Worm (Caenorhabditis elegans) whole organism, late embryonic: ENCODE results near the gene Y47D7A.9.

Source experiments
- C38D4.7 ChIP-seq: fragments of 200-800 bp; sonication (Bioruptor generic); optimal IDR thresholded peaks from 2 replicates; lab custom pipeline; 2018; ENCODE audit warnings: mild to moderate bottlenecking, missing genetic modification characterization, moderate library complexity, missing compliant biosample characterization
- K02D7.2 ChIP-seq: sonication (generic microtip); optimal IDR thresholded peaks from 2 replicates; lab custom pipeline; 2017; ENCODE audit warnings: mild to moderate bottlenecking, missing genetic modification characterization, missing compliant biosample characterization
- ahr-1 ChIP-seq: sonication (generic microtip); optimal IDR thresholded peaks from 2 replicates; lab custom pipeline; 2016; ENCODE audit warnings: missing genetic modification characterization, missing compliant biosample characterization
- ceh-14 ChIP-seq: sonication (generic microtip); optimal IDR thresholded peaks from 2 replicates; lab custom pipeline; 2016; ENCODE audit warnings: missing genotype, missing genetic modification characterization, missing compliant biosample characterization
- ceh-18 ChIP-seq: sonication (generic microtip); optimal IDR thresholded peaks from 2 replicates; lab custom pipeline; 2016; ENCODE audit warnings: missing genetic modification characterization, missing compliant biosample characterization
- ceh-2 ChIP-seq: sonication (generic microtip); optimal IDR thresholded peaks from 2 replicates; lab custom pipeline; 2016; ENCODE audit warnings: missing genotype, missing genetic modification characterization, missing compliant biosample characterization
- ceh-24 ChIP-seq: sonication (generic microtip); optimal IDR thresholded peaks from 2 replicates; lab custom pipeline; 2016; ENCODE audit warnings: mild to moderate bottlenecking, missing genetic modification characterization, missing compliant biosample characterization
- ceh-31 ChIP-seq: sonication (generic microtip); optimal IDR thresholded peaks from 2 replicates; lab custom pipeline; 2016; ENCODE audit warnings: missing genetic modification characterization, missing compliant biosample characterization
- ceh-48 ChIP-seq: sonication (generic microtip); optimal IDR thresholded peaks from 2 replicates; lab custom pipeline; 2016; ENCODE audit warnings: missing genetic modification characterization, inconsistent platforms, missing compliant biosample characterization
- ceh-9 ChIP-seq: sonication (generic microtip); optimal IDR thresholded peaks from 2 replicates; lab custom pipeline; 2016; ENCODE audit warnings: mild to moderate bottlenecking, missing genetic modification characterization, inconsistent platforms, missing compliant biosample characterization
- che-1 ChIP-seq: sonication (generic microtip); optimal IDR thresholded peaks from 2 replicates; lab custom pipeline; 2016; ENCODE audit warnings: mild to moderate bottlenecking, missing genetic modification characterization, missing compliant biosample characterization
- dve-1 ChIP-seq: sonication (generic microtip); optimal IDR thresholded peaks from 2 replicates; lab custom pipeline; 2017; ENCODE audit warnings: antibody characterized with exemption, mild to moderate bottlenecking, missing genetic modification characterization, missing compliant biosample characterization
- elt-2 ChIP-seq: sonication (generic microtip); optimal IDR thresholded peaks from 2 replicates; lab custom pipeline; 2016; ENCODE audit warnings: missing genetic modification reagents, missing genetic modification characterization, missing compliant biosample characterization
- elt-4 ChIP-seq: sonication (generic microtip); optimal IDR thresholded peaks from 2 replicates; lab custom pipeline; 2016; ENCODE audit warnings: missing genetic modification characterization, missing compliant biosample characterization
- ets-4 ChIP-seq: sonication (generic microtip); optimal IDR thresholded peaks from 2 replicates; lab custom pipeline; 2016; ENCODE audit warnings: missing genetic modification characterization, missing compliant biosample characterization
- eyg-1 ChIP-seq: sonication (generic microtip); optimal IDR thresholded peaks from 2 replicates; lab custom pipeline; 2016; ENCODE audit warnings: missing genotype, missing genetic modification characterization, missing compliant biosample characterization
- fkh-10 ChIP-seq: fragments of 150-350 bp; optimal IDR thresholded peaks from 2 replicates; lab custom pipeline; 2014; ENCODE audit warnings: missing biosample characterization, missing genetic modification reagents, missing genetic modification characterization
- fkh-6 ChIP-seq: sonication (generic microtip); optimal IDR thresholded peaks from 2 replicates; lab custom pipeline; 2016; ENCODE audit warnings: missing genetic modification characterization, missing compliant biosample characterization
- hlh-13 ChIP-seq: fragments of 200-800 bp; sonication (Bioruptor generic); optimal IDR thresholded peaks from 2 replicates; lab custom pipeline; 2018; ENCODE audit warnings: mild to moderate bottlenecking, missing genetic modification characterization, missing compliant biosample characterization
- hlh-15 ChIP-seq: sonication (generic microtip); optimal IDR thresholded peaks from 2 replicates; lab custom pipeline; 2016; ENCODE audit warnings: missing genetic modification characterization, missing compliant biosample characterization
- hlh-30 ChIP-seq: sonication (generic microtip); optimal IDR thresholded peaks from 2 replicates; lab custom pipeline; 2017; ENCODE audit warnings: antibody characterized with exemption, missing genetic modification characterization, missing compliant biosample characterization; ENCODE audit not compliant: insufficient read depth
- hlh-8 ChIP-seq: sonication (generic microtip); optimal IDR thresholded peaks from 2 replicates; lab custom pipeline; 2016; ENCODE audit warnings: missing genotype, missing genetic modification characterization, missing compliant biosample characterization
- lim-6 ChIP-seq: sonication (generic microtip); optimal IDR thresholded peaks from 2 replicates; lab custom pipeline; 2016; ENCODE audit warnings: missing genetic modification characterization, missing compliant biosample characterization
- lin-11 ChIP-seq: fragments of 200-800 bp; sonication (Bioruptor generic); optimal IDR thresholded peaks from 2 replicates; lab custom pipeline; 2018; ENCODE audit warnings: mild to moderate bottlenecking, missing genetic modification characterization, missing compliant biosample characterization
- madf-2 ChIP-seq: sonication (generic microtip); optimal IDR thresholded peaks from 2 replicates; lab custom pipeline; 2017; ENCODE audit warnings: missing genetic modification characterization, missing compliant biosample characterization
- npax-4 ChIP-seq: sonication (generic microtip); optimal IDR thresholded peaks from 2 replicates; lab custom pipeline; 2016; ENCODE audit warnings: missing genetic modification characterization, missing compliant biosample characterization
- odd-2 ChIP-seq: sonication (generic microtip); optimal IDR thresholded peaks from 2 replicates; lab custom pipeline; 2017; ENCODE audit warnings: antibody characterized with exemption, mild to moderate bottlenecking, missing genetic modification characterization, missing compliant biosample characterization
- pag-3 ChIP-seq: sonication (generic microtip); optimal IDR thresholded peaks from 2 replicates; lab custom pipeline; 2016; ENCODE audit warnings: missing compliant biosample characterization, missing genetic modification characterization, borderline replicate concordance
- pax-1 ChIP-seq: fragments of 150-350 bp; optimal IDR thresholded peaks from 2 replicates; lab custom pipeline; 2014; ENCODE audit warnings: missing biosample characterization, missing genetic modification characterization
- pha-4 ChIP-seq: fragments of 150-350 bp; optimal IDR thresholded peaks from 2 replicates; lab custom pipeline; 2018; ENCODE audit warnings: missing biosample characterization, missing genetic modification reagents, missing genetic modification characterization
- ref-2 ChIP-seq: sonication (generic microtip); optimal IDR thresholded peaks from 2 replicates; lab custom pipeline; 2016; ENCODE audit warnings: missing genetic modification characterization, missing compliant biosample characterization
- sdc-2 ChIP-seq: sonication (generic microtip); optimal IDR thresholded peaks from 2 replicates; lab custom pipeline; 2016; ENCODE audit warnings: missing genotype, missing genetic modification characterization, missing compliant biosample characterization
- sox-4 ChIP-seq: sonication (generic microtip); optimal IDR thresholded peaks from 2 replicates; lab custom pipeline; 2017; ENCODE audit warnings: mild to moderate bottlenecking, missing genetic modification characterization, inconsistent platforms, missing compliant biosample characterization
- syd-9 ChIP-seq: sonication (generic microtip); optimal IDR thresholded peaks from 2 replicates; lab custom pipeline; 2016; ENCODE audit warnings: mild to moderate bottlenecking, missing genetic modification characterization, moderate library complexity, missing compliant biosample characterization
- tbx-2 ChIP-seq: sonication (generic microtip); optimal IDR thresholded peaks from 2 replicates; lab custom pipeline; 2016; ENCODE audit warnings: missing genetic modification characterization, missing compliant biosample characterization
- ttx-3 ChIP-seq: sonication (generic microtip); optimal IDR thresholded peaks from 2 replicates; lab custom pipeline; 2016; ENCODE audit warnings: missing genetic modification reagents, missing genetic modification characterization, missing compliant biosample characterization
- unc-3 ChIP-seq, 2 experiments: fragments of 200-800 bp in 1 of 2; sonication (Bioruptor generic) in 1 of 2; sonication (generic microtip) in 1 of 2; conservative IDR thresholded peaks in 1 of 2; optimal IDR thresholded peaks in 1 of 2; 2 replicates each; pipeline versions ENCODE4 v1.3.6 to Lab custom; 2016 to 2022; ENCODE audit warnings: missing compliant biosample characterization in 2 of 2, missing genetic modification characterization in 2 of 2, missing genetic modification reagents in 1 of 2
- unc-42 ChIP-seq: sonication (generic microtip); optimal IDR thresholded peaks from 2 replicates; lab custom pipeline; 2016; ENCODE audit warnings: missing genotype, missing genetic modification characterization, missing compliant biosample characterization
- unc-55 ChIP-seq: sonication (generic microtip); optimal IDR thresholded peaks from 2 replicates; lab custom pipeline; 2017; ENCODE audit warnings: missing biosample characterization, missing genetic modification reagents, missing genetic modification characterization

Y47D7A.9 gene

DNA sequence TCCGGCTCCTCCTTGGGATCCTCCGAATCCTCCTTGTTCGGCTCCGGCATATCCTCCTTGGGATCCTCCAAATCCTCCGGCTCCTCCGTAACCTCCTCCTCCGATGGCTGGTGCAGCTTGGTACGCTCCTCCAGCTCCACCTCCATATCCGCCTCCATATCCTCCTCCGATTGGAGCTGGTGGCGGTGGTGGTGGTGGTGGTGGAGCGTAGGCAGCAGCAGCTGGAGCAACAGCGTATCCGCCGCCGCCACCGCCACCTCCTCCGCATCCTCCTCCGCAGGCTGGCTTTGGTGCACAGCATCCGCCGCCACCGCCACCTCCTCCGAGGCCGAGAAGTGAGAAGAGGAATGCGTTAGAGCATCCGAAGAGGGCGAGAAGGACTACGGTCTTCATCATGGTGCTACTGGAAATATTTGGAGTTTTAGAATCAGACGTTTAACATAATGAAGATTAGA lies 9.1 kb upstream of the Y47D7A.9 start, which contains the start of gene Y47D7A.15:
Gene Y47D7A.15 (minus strand): TSS at position 405 of the 455 bp plus-strand sequence.
- TF ChIP-seq sdc-2: no peak
- no peak for TF ChIP-seq ceh-9 (tag; lab: Kevin White, UChicago)
- TF ChIP-seq dve-1 (tag; lab: Kevin White, UChicago): no peak
- TF ChIP-seq hlh-30 (tag; lab: Kevin White, UChicago): no peak
- TF ChIP-seq ceh-48 (tag; lab: Kevin White, UChicago): no peak
- TF ChIP-seq unc-55 (GFP tag; lab: Kevin White, UChicago): no peak
- TF ChIP-seq madf-2 (tag; lab: Kevin White, UChicago): no peak
- TF ChIP-seq ceh-14 (tag; lab: Kevin White, UChicago): no peak
- TF ChIP-seq hlh-13: no peak
- TF ChIP-seq npax-4 (tag; lab: Kevin White, UChicago): no peak
- no peak for TF ChIP-seq elt-4
- TF ChIP-seq che-1 (tag; lab: Kevin White, UChicago): no peak
- TF ChIP-seq ahr-1: no peak
- no peak for TF ChIP-seq ceh-2
- no peak for TF ChIP-seq ttx-3 (tag; lab: Kevin White, UChicago)
- no peak for TF ChIP-seq ref-2

DNA sequence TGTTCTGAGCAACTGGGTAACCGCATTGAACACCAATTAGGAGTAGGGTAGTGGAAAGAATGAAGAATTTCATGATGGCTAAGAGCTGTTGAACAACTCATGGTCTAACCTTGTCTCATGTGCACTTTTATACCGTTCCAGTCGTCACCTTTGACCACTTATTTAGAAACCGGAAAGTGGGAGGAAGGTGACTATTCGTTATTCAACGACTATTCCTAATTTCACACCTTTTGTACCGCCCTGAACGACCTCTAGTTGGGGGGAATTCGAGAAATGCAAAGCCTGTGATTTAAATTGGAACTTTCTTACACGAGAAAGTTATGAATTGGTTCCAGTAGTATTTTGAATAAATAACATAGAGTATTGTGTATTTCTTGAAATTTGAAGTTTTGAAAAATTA lies 5.8 kb upstream of the Y47D7A.9 start, which contains the start of gene Y47D7A.12:
Gene Y47D7A.12 (minus strand): TSS at position 101 of the 400 bp plus-strand sequence.
- TF ChIP-seq lin-11 (tag; lab: Kevin White, UChicago) (no peak), pag-3 (tag; lab: Kevin White, UChicago) (no peak), fkh-10 (no peak), ceh-18 (no peak), ref-2 (no peak), ceh-31 (tag; lab: Kevin White, UChicago) (no peak), elt-4 (no peak), ceh-24 (tag; lab: Kevin White, UChicago) (no peak), sdc-2 (no peak), ahr-1 (no peak), eyg-1 (no peak), syd-9 (tag; lab: Kevin White, UChicago) (no peak), madf-2 (tag; lab: Kevin White, UChicago) (no peak), elt-2 (tag; lab: Kevin White, UChicago) (no peak), unc-42 (no peak), hlh-15 (tag; lab: Kevin White, UChicago) (no peak), unc-3 (GFP tag; conservative IDR thresholded peaks at IDR 0.05; lab: Robert Waterston, UW) (no peak), unc-3 (tag; optimal IDR thresholded peaks at IDR 0.05; lab: Kevin White, UChicago) (no peak), pha-4 (no peak)

DNA sequence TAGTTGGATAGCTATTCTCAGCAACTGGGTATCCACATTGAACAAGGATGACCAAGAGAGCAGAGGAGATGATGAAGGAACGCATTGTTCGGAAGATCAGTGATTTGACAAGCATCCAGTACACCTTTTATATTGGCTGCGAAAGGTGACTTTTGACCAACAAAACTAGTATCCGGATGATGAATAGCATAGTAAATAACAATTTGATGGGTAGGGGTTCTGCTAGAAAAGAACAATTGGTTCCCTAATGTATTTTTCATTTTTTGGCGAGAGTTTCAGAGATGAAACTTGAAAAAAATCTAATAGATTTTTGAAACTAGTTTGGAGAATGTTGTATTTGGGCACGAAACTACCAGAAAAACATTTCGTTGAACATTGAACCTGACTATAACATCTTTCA lies 4.4 kb upstream of the Y47D7A.9 start, which contains the start of gene Y47D7A.11:
Gene Y47D7A.11 (minus strand): TSS at position 101 of the 400 bp plus-strand sequence.
- no peak for TF ChIP-seq pag-3 (tag; lab: Kevin White, UChicago)
- TF ChIP-seq pha-4: no peak
- TF ChIP-seq pax-1 (tag; lab: Kevin White, UChicago): no peak
- no peak for TF ChIP-seq ceh-9 (tag; lab: Kevin White, UChicago)
- TF ChIP-seq fkh-6 (tag; lab: Kevin White, UChicago): no peak
- no peak for TF ChIP-seq unc-3 (GFP tag; conservative IDR thresholded peaks at IDR 0.05; lab: Robert Waterston, UW)
- no peak for TF ChIP-seq unc-3 (tag; optimal IDR thresholded peaks at IDR 0.05; lab: Kevin White, UChicago)
- TF ChIP-seq hlh-8 (tag; lab: Kevin White, UChicago): no peak
- TF ChIP-seq tbx-2 (tag; lab: Kevin White, UChicago): no peak
- no peak for TF ChIP-seq C38D4.7
- no peak for TF ChIP-seq sox-4 (tag; lab: Kevin White, UChicago)
- TF ChIP-seq lim-6 (tag; lab: Kevin White, UChicago): no peak
- TF ChIP-seq madf-2 (tag; lab: Kevin White, UChicago): no peak
- TF ChIP-seq ets-4: no peak
- no peak for TF ChIP-seq ttx-3 (tag; lab: Kevin White, UChicago)
- no peak for TF ChIP-seq sdc-2
- no peak for TF ChIP-seq syd-9 (tag; lab: Kevin White, UChicago)
- no peak for TF ChIP-seq odd-2
- TF ChIP-seq ceh-2: no peak
- TF ChIP-seq K02D7.2 (tag; lab: Kevin White, UChicago): no peak
- TF ChIP-seq, all 69 proteins: peak for 0
